Worm (Caenorhabditis elegans): ENCODE results near the gene best-14.

best-14 gene

ce11 chrV:10578226-10578625 is 20.4 kb downstream of the best-14 start, which contains the start of gene mics-1:
Gene mics-1 (minus strand): TSS chrV:10578326.
- TF ChIP-seq dao-5 (tag; optimal IDR thresholded peaks at IDR 0.05) (no peak), W03F9.2 (tag; optimal IDR thresholded peaks at IDR 0.05) (no peak), him-1 (tag; optimal IDR thresholded peaks at IDR 0.05) (no peak)

ce11 chrV:10578938-10579337 is 21.2 kb downstream of the best-14 start, which contains the start of the genes erh-1 and lpd-9:
Gene erh-1 (minus strand): TSS chrV:10579141.
Gene lpd-9 (plus strand): TSS chrV:10579305.
- TF ChIP-seq him-1 (tag; optimal IDR thresholded peaks at IDR 0.05) (no peak), W03F9.2 (tag; optimal IDR thresholded peaks at IDR 0.05) (peak; percentile 76)

DNA sequence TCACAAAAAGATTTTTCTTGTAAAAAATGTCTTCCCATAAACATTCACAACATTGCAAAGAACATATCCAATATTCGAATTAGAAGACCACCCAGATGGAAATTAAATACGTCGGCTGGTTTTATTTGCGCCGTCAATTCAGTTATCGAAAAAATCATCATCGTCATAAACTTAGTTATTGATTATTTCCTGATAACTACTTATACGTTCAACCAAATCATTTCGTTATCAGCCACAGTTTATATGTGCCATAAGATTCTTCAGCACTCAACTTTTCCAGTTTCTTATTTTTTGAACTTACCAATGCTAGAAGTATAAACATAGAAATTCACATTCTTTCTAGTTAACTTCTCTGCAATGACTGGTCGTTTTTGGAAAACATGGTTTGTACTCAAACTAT is 22.9 kb downstream of the best-14 start:
- no peak for TF ChIP-seq W03F9.2 (tag; optimal IDR thresholded peaks at IDR 0.05)
- no peak for TF ChIP-seq him-1 (tag; optimal IDR thresholded peaks at IDR 0.05)
- TF ChIP-seq dao-5 (tag; optimal IDR thresholded peaks at IDR 0.05), result no peak

DNA sequence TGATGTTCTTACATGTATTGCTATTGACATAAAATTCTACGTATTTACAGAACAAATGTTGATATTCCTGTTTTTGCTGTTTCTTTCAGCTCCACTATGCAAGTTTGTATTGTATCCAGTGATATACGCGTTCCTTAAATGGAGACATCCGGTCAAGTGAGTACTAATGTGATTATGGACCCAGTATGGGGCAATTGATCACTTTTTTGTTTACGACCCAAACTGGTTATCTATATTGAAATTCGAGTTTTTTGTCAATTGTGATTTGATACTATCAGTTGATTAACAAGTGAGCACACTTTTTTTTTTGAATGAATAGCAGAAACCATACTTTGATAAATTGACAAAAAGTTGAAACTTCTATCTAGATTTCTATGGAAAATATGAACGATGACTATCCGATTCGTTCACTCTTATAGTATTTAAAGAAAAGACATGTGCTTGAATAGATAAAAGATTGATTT is 24.1 kb downstream of the best-14 start, which contains the start of gene T21C9.6:
Gene T21C9.6, plus strand, starts transcription at position 51 of the 464 bp plus-strand sequence.
- TF ChIP-seq W03F9.2 (tag; optimal IDR thresholded peaks at IDR 0.05) (no peak), him-1 (tag; optimal IDR thresholded peaks at IDR 0.05) (no peak), dao-5 (tag; optimal IDR thresholded peaks at IDR 0.05) (no peak)

- TF ChIP-seq dao-5 (tag; optimal IDR thresholded peaks at IDR 0.05), result no peak
- TF ChIP-seq W03F9.2 (tag; optimal IDR thresholded peaks at IDR 0.05), result no peak
- no peak for TF ChIP-seq him-1 (tag; optimal IDR thresholded peaks at IDR 0.05)
Measured at ce11 chrV:10588694-10589093, 30.9 kb downstream of the best-14 start, which contains the start of gene srg-32. Gene srg-32 (minus strand): TSS chrV:10588794.

DNA sequence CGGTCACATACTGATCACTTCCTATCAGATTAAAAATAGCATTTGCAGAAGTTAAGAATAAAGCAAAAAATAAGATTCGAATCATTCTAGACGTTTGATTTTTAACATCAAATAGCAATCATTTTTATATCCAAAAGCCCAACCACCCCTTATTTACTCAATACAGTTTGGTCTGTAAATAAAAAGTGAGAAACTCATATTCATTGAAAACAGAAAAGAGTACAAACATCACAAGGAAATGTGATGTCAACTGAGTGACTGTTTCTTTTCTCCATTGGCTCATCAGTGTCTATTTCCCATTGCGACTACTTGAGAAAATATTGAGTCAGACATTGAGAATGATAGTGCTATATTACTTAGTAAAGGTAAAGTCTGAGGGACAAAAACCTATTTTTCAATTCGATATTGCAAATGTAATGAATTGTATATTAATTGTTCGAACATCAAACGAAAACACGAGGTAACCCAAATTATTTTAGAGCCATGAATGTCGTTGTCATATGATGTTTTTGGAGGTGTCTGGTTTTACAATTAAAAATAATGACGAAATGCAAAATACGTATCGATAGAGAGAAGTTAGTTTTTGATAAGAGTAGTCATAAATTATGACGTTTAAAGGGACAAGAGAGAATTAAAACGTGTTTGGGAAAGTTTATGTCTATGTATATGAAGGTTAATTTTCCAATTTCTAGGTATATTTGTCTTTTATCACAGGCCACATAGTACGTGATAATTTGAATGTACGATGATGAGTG is 32.2 kb downstream of the best-14 start, which contains the start of gene ttr-23:
Gene ttr-23, minus strand, starts transcription at position 87 of the 755 bp plus-strand sequence.
- TF ChIP-seq dao-5 (tag; optimal IDR thresholded peaks at IDR 0.05) (no peak), W03F9.2 (tag; optimal IDR thresholded peaks at IDR 0.05) (no peak), him-1 (tag; optimal IDR thresholded peaks at IDR 0.05) (no peak)

DNA sequence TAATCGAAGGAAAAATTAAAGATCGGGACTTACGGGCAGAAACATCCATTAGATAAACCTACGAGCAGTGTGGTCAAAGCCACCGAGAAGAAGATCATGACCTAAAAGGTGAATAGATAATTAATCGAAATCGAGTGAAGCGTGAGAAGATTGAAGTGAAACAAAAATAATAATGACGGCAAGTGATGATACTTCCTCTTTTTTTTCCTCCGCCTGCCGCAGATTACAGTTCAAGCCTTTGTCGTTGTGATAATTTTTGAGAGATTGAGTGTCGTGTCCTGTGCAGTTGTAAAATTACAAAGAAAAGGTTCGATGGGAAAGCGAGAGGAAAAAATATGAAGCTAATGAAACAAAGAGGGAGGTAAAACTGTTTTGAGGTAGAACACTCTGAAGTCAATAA is 34.7 kb downstream of the best-14 start, which contains the start of gene T21C9.9:
Gene T21C9.9, minus strand, starts transcription at position 101 of the 400 bp plus-strand sequence.
- no peak for TF ChIP-seq W03F9.2 (tag; optimal IDR thresholded peaks at IDR 0.05)
- TF ChIP-seq him-1 (tag; optimal IDR thresholded peaks at IDR 0.05), result no peak
- TF ChIP-seq dao-5 (tag; optimal IDR thresholded peaks at IDR 0.05), result no peak

DNA sequence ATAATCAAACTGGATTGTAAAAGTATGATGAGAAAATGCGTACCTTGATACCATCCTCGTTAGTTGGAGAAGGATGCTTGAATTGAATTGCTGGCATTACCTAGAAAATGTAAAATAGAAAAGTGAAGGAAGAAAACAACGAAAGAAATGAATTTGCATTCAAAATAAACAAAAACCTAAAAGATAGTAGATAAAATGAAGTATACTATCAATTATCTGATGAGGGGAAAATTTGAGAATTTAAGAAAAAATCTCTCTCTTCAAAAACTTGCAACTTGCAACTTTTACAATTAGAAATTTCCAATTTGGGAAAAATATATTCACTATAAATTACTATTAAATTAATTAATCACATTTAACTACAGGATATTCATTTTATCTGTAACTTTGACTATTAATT is 37.0 kb downstream of the best-14 start, which contains the start of gene T21C9.11:
Gene T21C9.11, minus strand, starts transcription at position 101 of the 400 bp plus-strand sequence.
- TF ChIP-seq W03F9.2 (tag; optimal IDR thresholded peaks at IDR 0.05) (no peak), him-1 (tag; optimal IDR thresholded peaks at IDR 0.05) (no peak), dao-5 (tag; optimal IDR thresholded peaks at IDR 0.05) (no peak)

- TF ChIP-seq W03F9.2 (tag; optimal IDR thresholded peaks at IDR 0.05) (no peak), dao-5 (tag; optimal IDR thresholded peaks at IDR 0.05) (no peak), him-1 (tag; optimal IDR thresholded peaks at IDR 0.05) (no peak)
Measured at ce11 chrV:10597234-10597633, 39.5 kb downstream of the best-14 start, which contains the start of gene T21C9.13. Gene T21C9.13 (plus strand): TSS chrV:10597266.

DNA sequence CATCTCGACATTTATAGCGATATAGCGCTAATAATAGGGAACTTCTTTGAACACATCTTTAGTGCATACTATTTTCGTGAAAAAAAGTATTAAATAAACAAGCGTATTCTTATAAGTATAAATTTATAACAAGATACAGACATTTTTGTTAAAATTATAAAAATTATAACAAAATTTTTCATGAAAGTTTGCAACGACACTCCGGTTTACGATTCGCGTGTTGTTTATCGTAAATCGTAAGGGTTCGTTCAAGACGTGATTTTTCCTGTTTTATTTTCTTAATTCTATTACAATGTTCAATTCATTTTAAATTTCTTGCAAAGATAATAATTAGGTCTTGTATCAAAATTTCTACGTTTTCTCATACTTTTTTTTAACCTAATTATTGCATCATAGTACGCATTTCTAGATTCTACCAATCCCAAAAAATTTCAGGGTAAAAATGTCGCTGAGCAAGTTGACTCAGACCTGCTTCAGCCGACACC is 40.9 kb downstream of the best-14 start, which contains the start of gene scpl-4:
Gene scpl-4, plus strand, starts transcription at position 435 of the 485 bp plus-strand sequence.
- TF ChIP-seq him-1 (tag; optimal IDR thresholded peaks at IDR 0.05), result no peak
- TF ChIP-seq dao-5 (tag; optimal IDR thresholded peaks at IDR 0.05), result no peak
- no peak for TF ChIP-seq W03F9.2 (tag; optimal IDR thresholded peaks at IDR 0.05)

DNA sequence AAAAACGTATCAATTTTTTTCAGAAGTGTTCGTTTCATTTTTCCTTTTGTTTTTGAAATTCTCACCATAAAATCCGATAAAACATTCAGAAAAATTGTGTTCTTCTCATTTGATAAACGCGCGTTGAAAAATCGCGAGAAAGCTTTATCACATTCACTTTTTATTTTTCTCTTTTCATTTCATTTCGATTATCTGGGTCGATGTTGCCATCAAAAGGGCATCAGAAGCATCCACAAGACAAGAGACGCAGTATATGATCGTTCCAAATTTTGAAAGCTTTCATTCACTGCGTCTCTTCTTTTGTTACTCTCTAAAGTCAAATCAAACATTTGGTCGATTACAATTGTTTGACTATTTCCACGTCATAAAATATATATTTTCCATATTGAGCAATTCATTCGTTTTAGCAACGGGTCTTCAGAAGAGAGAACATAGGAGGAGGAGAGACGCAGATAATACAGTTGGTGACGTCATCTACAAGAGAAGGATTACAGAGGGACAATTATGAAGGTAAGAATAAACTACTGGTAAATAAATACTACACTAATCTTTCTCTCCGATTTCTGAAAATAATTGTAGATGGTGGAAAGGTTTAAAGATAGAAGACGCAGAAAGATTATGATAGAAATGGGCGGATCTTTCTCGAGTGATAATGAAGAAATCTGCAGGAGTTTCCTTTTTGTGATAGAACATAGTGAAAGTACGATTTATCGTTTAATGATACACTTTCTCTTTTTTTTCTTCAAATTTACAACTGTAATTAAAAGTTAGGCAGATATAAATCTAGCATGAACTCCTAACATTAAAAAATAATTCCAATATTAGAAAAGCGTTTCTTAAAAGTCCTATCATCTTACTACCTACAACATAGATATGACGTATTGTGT is 44.5 kb downstream of the best-14 start, which contains the start of gene H27A22.1:
Gene H27A22.1, plus strand, starts transcription at position 505 of the 887 bp plus-strand sequence.
- TF ChIP-seq W03F9.2 (tag; optimal IDR thresholded peaks at IDR 0.05) (no peak), dao-5 (tag; optimal IDR thresholded peaks at IDR 0.05) (no peak), him-1 (tag; optimal IDR thresholded peaks at IDR 0.05) (no peak)

All from whole organism, L4/young adult.